Worm (Caenorhabditis elegans): Measurements from ENCODE around the gene F08G12.5.

The F08G12.5 gene

DNA sequence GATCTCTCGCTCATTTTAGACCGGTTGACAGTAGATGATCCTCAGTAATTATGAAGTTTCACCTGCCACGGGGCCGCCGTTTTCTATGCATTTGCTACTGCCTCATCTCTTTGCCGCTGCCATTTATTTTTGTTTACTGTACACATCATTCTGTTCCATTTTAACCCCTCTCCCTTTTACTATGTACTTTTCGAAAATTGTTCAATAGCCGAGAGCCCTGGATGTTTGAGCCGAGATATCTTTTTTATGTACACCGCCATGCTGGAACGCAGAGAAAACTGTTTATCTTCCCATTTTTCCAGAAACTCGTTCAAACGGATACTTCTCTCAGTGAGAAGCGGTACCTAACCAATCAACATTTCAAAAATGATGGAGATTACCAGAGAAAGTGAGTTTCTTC is 39.2 kb downstream of the F08G12.5 start, which contains the start of gene ifa-1:
TSS of gene ifa-1 (plus strand) at position 301 of the 400 bp plus-strand sequence.
- TF ChIP-seq B0336.3 (GFP tag; IDR thresholded peaks at IDR 0.05) = no peak
- TF ChIP-seq bed-2 (GFP tag; IDR thresholded peaks at IDR 0.05) = no peak
- TF ChIP-seq mel-28 (tag; optimal IDR thresholded peaks at IDR 0.05; ENCODE audit: borderline replicate concordance) = no peak
- TF ChIP-seq egl-44 (GFP tag; IDR thresholded peaks at IDR 0.05) = no peak
- TF ChIP-seq hsf-1 (GFP tag; IDR thresholded peaks at IDR 0.05) = no peak
- no peak for TF ChIP-seq nhr-80 (tag; optimal IDR thresholded peaks at IDR 0.05)
- TF ChIP-seq lag-1 (GFP tag; IDR thresholded peaks at IDR 0.05) = no peak
- no peak for TF ChIP-seq pha-4 (tag; optimal IDR thresholded peaks at IDR 0.05)

DNA sequence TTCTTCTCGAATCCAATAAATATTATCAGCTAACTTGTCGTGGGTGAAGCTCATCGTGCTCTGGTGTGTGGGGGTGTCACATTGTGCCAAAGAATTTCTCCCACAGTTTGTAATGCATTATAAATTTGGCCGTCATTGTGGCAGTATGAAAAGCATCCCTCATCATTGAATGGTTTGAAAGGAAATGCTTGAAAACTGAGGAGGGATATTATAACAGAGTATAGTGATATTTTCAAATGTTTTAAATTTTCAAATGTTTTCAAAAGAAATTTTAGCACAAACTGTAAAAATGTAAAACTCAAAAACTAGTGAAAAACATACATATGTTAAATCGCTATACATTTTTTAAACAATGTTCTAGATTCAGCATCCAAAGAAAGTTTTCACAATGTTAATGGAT is 41.1 kb downstream of the F08G12.5 start, which contains the start of gene C03A3.3:
TSS of gene C03A3.3 (minus strand) at position 101 of the 400 bp plus-strand sequence.
- TF ChIP-seq egrh-3 (GFP tag; IDR thresholded peaks at IDR 0.05) = no peak
- no peak for TF ChIP-seq zfh-2 (GFP tag; conservative IDR thresholded peaks at IDR 0.05)
- no peak for TF ChIP-seq rpc-1 (optimal IDR thresholded peaks at IDR 0.05)
- TF ChIP-seq rpc-1 (tag; optimal IDR thresholded peaks at IDR 0.05) = no peak
- TF ChIP-seq B0336.3 (GFP tag; IDR thresholded peaks at IDR 0.05) = no peak

ce11 chrX:11266711-11267110 is 43.4 kb downstream of the F08G12.5 start, which contains the start of gene C03A3.9:
TSS of gene C03A3.9 (plus strand) at chrX:11267011.
- TF ChIP-seq attf-5 (GFP tag; optimal IDR thresholded peaks at IDR 0.05) (no peak), Y95B8A.8 (GFP tag; IDR thresholded peaks at IDR 0.05) (no peak), ets-4 (GFP tag; optimal IDR thresholded peaks at IDR 0.05) (no peak), ceh-27 (GFP tag; optimal IDR thresholded peaks at IDR 0.05) (no peak), tbp1 (GFP tag; optimal IDR thresholded peaks at IDR 0.05) (no peak), T07F8.4 (tag; optimal IDR thresholded peaks at IDR 0.05) (no peak), F10E7.11 (tag; optimal IDR thresholded peaks at IDR 0.05) (no peak), bed-1 (GFP tag; IDR thresholded peaks at IDR 0.05) (no peak), F37B4.10 (GFP tag; IDR thresholded peaks at IDR 0.05) (no peak), ccch-3 (GFP tag; optimal IDR thresholded peaks at IDR 0.05) (no peak), ceh-58 (GFP tag; IDR thresholded peaks at IDR 0.05) (no peak), athp-1 (tag; optimal IDR thresholded peaks at IDR 0.05) (no peak), hmg-20 (GFP tag; IDR thresholded peaks at IDR 0.05) (no peak), lag-1 (GFP tag; IDR thresholded peaks at IDR 0.05) (no peak), sptf-2 (GFP tag; optimal IDR thresholded peaks at IDR 0.05) (no peak), Y53G8AR.9 (GFP tag; conservative IDR thresholded peaks at IDR 0.05) (no peak)

DNA sequence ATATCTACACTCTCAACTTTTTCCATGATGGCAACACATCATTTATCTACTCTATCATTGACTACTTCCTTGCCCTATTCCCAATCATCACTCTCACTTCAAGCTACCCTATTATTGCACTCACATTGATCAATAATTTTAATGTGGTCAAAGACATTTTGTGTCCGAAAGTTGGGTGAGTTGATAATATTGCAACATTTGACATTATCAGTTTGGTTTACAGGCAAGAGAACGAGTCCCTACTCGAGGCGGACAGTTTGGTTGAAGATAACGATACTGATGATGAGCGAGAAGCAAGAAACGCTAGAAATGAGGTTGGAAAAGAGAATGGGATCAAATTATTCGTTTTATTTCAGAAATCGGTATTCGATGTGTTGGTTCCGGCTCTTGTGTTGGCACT is 45.4 kb downstream of the F08G12.5 start:
- TF ChIP-seq ztf-18 (tag; optimal IDR thresholded peaks at IDR 0.05) = no peak
- TF ChIP-seq ets-4 (GFP tag; optimal IDR thresholded peaks at IDR 0.05) = peak; percentile 33
- peak; percentile 92 for TF ChIP-seq nhr-80 (tag; optimal IDR thresholded peaks at IDR 0.05)
- no peak for TF ChIP-seq rcor-1 (GFP tag; IDR thresholded peaks at IDR 0.05)

DNA sequence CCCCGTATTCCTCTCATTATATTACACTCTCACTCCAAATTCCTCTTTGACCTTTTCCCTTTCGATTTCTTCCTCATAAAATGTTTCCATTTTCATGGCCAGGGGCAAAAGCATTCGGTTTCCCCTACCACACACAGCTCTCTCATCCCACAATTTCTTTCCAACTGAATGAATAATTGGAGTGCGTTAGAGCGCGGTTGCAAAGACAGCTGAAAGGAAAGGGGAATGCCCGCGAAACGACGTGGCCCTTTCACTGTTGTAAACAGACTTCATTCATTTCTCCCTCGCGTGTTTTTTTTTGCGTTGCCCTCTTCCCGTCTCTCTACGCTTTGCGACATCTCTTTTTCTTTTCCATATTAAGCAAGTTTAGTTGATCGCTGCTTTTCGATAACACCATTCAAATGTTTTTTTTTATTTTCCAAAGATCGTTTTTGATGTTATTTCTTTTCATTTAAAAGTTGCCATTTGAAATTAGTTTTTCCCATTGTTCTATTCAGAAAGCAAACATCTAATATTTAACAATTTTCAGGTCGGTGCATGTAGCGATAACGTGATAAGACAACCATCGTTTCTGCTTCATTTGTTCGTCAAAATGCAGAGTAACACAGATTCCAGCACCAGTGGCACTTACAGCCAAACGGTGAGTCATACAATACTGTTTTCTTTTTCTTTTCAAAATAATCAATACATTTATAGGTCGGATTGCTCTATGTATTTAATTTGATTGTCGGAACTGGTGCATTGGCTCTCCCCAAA is 47.6 kb downstream of the F08G12.5 start, which contains the start of gene C03A3.2:
TSS of gene C03A3.2 (plus strand) at position 530 of the 756 bp plus-strand sequence.
- no peak for TF ChIP-seq ccch-3 (GFP tag; optimal IDR thresholded peaks at IDR 0.05)
- no peak for TF ChIP-seq ekl-4 (GFP tag; IDR thresholded peaks at IDR 0.05)
- TF ChIP-seq egl-18 (GFP tag; IDR thresholded peaks at IDR 0.05) = no peak
- 0 out of 2 replicates have a peak, but pooled peaks have one; percentile 60 for TF ChIP-seq bed-1 (GFP tag; IDR thresholded peaks at IDR 0.05)
- no peak for TF ChIP-seq aptf-2 (GFP tag; conservative IDR thresholded peaks at IDR 0.05)
- no peak for TF ChIP-seq T07F8.4 (tag; optimal IDR thresholded peaks at IDR 0.05)
- no peak for TF ChIP-seq madf-3 (GFP tag; IDR thresholded peaks at IDR 0.05)
- no peak for TF ChIP-seq ceh-91 (GFP tag; IDR thresholded peaks at IDR 0.05)
- peak; percentile 15 for TF ChIP-seq somi-1 (GFP tag; optimal IDR thresholded peaks at IDR 0.05)
- TF ChIP-seq mcd-1 (GFP tag; IDR thresholded peaks at IDR 0.05) = peak; percentile 82
- TF ChIP-seq Y53F4B.3 (GFP tag; IDR thresholded peaks at IDR 0.05) = no peak
- no peak for TF ChIP-seq K11D2.4 (GFP tag; IDR thresholded peaks at IDR 0.05)
- peak; percentile 20 for TF ChIP-seq attf-5 (GFP tag; optimal IDR thresholded peaks at IDR 0.05)
- TF ChIP-seq rec-8 (tag; optimal IDR thresholded peaks at IDR 0.05) = no peak
- TF ChIP-seq nfya-1 (tag; optimal IDR thresholded peaks at IDR 0.05; ENCODE audit: borderline replicate concordance, insufficient read depth) = no peak
- peak; percentile 45; the same call in 1 of the 2 replicates for TF ChIP-seq hmg-1.2 (GFP tag; IDR thresholded peaks at IDR 0.05)

Measured in whole organism, young adult.